Worm (Caenorhabditis elegans): ENCODE data around the gene ugt-23.

DNA sequence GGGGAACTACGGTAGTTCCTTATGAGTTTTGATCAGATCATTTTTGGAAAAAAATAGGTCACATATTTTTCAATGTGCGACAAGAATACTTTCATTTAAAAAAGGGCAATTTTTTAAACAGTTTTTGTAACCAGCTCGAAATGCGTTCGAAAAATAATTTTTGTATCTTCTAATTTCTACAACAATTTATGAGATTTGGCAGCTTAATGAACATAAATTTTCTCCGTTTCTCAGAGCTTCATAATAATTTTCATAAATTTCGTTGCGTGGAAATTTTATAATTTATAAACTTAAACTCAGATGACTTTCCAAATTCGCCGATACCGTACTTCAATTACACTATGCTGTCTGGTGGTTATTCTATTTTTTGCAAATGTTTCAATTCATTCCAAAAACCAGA lies 30.1 kb downstream of the ugt-23 start, which contains the start of gene F21G4.3:
- TF ChIP-seq nhr-77 (tag; optimal IDR thresholded peaks at IDR 0.05) (no peak), pqm-1 (tag; optimal IDR thresholded peaks at IDR 0.05) (no peak), tbx-2 (tag; optimal IDR thresholded peaks at IDR 0.05) (no peak), mdl-1 (tag; optimal IDR thresholded peaks at IDR 0.05) (no peak), nhr-84 (tag; optimal IDR thresholded peaks at IDR 0.05) (no peak), unc-98 (GFP tag; IDR thresholded peaks at IDR 0.05) (no peak), fos-1 (tag; optimal IDR thresholded peaks at IDR 0.05) (no peak), pag-3 (tag; optimal IDR thresholded peaks at IDR 0.05; ENCODE audit: borderline replicate concordance, insufficient read depth) (no peak), unc-62 (GFP tag; optimal IDR thresholded peaks at IDR 0.05) (no peak), ztf-4 (tag; optimal IDR thresholded peaks at IDR 0.05) (no peak), aha-1 (tag; optimal IDR thresholded peaks at IDR 0.05) (no peak), ceh-82 (tag; optimal IDR thresholded peaks at IDR 0.05) (no peak), ama-1 (optimal IDR thresholded peaks at IDR 0.05) (no peak)

Data from whole organism, L1 larva.